Worm (Caenorhabditis elegans) whole organism, early embryonic: Measurements from ENCODE around the gene acly-2.

ENCODE experiments used
- B0310.2 ChIP-seq: sonication (generic microtip); optimal IDR thresholded peaks from 2 replicates; lab custom pipeline; 2016; ENCODE audit warnings: mild to moderate bottlenecking, missing genetic modification characterization, missing compliant biosample characterization
- F13C5.2 ChIP-seq: sonication (generic microtip); optimal IDR thresholded peaks from 2 replicates; lab custom pipeline; 2017; ENCODE audit warnings: mild to moderate bottlenecking, missing genetic modification characterization, inconsistent platforms, missing compliant biosample characterization
- ama-1 ChIP-seq: fragments of 150-350 bp; optimal IDR thresholded peaks from 2 replicates; lab custom pipeline; 2014
- ceh-36 ChIP-seq: sonication (generic microtip); optimal IDR thresholded peaks from 2 replicates; lab custom pipeline; 2016; ENCODE audit warnings: missing genetic modification characterization, inconsistent platforms, missing compliant biosample characterization
- flt-1 ChIP-seq: fragments of 200-800 bp; sonication (Bioruptor generic); IDR thresholded peaks from 2 replicates; pipeline ENCODE4 v1.3.6; 2022; ENCODE audit warnings: missing genetic modification characterization, missing compliant biosample characterization
- hmg-4 ChIP-seq: fragments of 200-800 bp; sonication (Bioruptor generic); optimal IDR thresholded peaks from 2 replicates; lab custom pipeline; 2018; ENCODE audit warnings: mild to moderate bottlenecking, missing genetic modification characterization, missing compliant biosample characterization
- tbx-37 ChIP-seq: fragments of 200-800 bp; sonication (Bioruptor generic); conservative IDR thresholded peaks from 2 replicates; pipeline ENCODE4 v1.3.6; 2022; ENCODE audit warnings: missing genetic modification reagents, missing genetic modification characterization, missing compliant biosample characterization

DNA sequence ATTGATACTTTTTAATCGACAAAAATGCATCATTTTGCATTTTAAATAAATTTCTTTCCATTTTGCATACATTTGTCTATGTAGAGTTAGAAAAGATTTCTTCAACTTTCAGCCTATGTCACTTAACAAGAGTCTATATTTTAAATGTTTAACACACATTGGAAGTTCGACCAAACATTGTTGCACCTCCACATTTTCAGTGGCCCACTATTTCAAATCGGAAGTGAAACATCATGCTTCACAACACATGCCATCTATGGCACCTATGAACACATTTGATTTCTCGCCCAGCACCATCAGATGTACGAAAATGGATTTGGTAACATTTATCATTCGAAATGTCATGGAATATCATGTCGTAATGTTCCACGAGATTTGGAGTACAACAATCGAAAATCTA is 22.4 kb downstream of the acly-2 start, which contains the start of gene dhc-3:
- TF ChIP-seq tbx-37 (GFP tag; lab: Robert Waterston, UW), result no peak
- TF ChIP-seq ama-1, result no peak
- no peak for TF ChIP-seq hmg-4 (GFP tag; lab: Kevin White, UChicago)
- no peak for TF ChIP-seq B0310.2
- no peak for TF ChIP-seq F13C5.2
- no peak for TF ChIP-seq ceh-36
- no peak for TF ChIP-seq flt-1
